Worm (Caenorhabditis elegans) whole organism, L2 larva: ENCODE data around the gene F49C5.7.

ENCODE experiments used
- Y55F3AM.14 ChIP-seq: fragments of 200-800 bp; sonication (Bioruptor generic); optimal IDR thresholded peaks from 2 replicates; lab custom pipeline; 2018; ENCODE audit warnings: mild to moderate bottlenecking, missing genetic modification characterization, missing compliant biosample characterization
- aly-2 ChIP-seq: fragments of 150-350 bp; optimal IDR thresholded peaks from 2 replicates; lab custom pipeline; 2014; ENCODE audit warnings: missing biosample characterization, missing genetic modification characterization
- ama-1 ChIP-seq: fragments of 150-350 bp; optimal IDR thresholded peaks from 2 replicates; lab custom pipeline; 2018; ENCODE audit warnings: inconsistent platforms
- blmp-1 ChIP-seq: sonication (generic microtip); optimal IDR thresholded peaks from 2 replicates; lab custom pipeline; 2017; ENCODE audit warnings: missing genetic modification characterization, mild to moderate bottlenecking, missing compliant biosample characterization, antibody characterized with exemption, moderate library complexity; ENCODE audit not compliant: insufficient read depth
- dmd-4 ChIP-seq: sonication (generic microtip); optimal IDR thresholded peaks from 2 replicates; lab custom pipeline; 2017; ENCODE audit warnings: missing biosample characterization, missing genetic modification characterization
- egl-27 ChIP-seq: sonication (generic microtip); optimal IDR thresholded peaks from 3 replicates; lab custom pipeline; 2017; ENCODE audit warnings: missing biosample characterization, missing genetic modification reagents, missing genetic modification characterization
- elt-1 ChIP-seq: fragments of 150-350 bp; optimal IDR thresholded peaks from 2 replicates; lab custom pipeline; 2014; ENCODE audit warnings: missing biosample characterization, missing genetic modification characterization
- elt-3 ChIP-seq: sonication (generic microtip); optimal IDR thresholded peaks from 2 replicates; lab custom pipeline; 2017; ENCODE audit warnings: missing biosample characterization, missing genetic modification characterization
- fos-1 ChIP-seq: fragments of 150-350 bp; optimal IDR thresholded peaks from 2 replicates; lab custom pipeline; 2014; ENCODE audit warnings: missing biosample characterization, missing genetic modification characterization
- gmeb-1 ChIP-seq: fragments of 150-350 bp; optimal IDR thresholded peaks from 2 replicates; lab custom pipeline; 2014; ENCODE audit warnings: missing biosample characterization, missing genetic modification characterization
- lin-11 ChIP-seq: fragments of 150-350 bp; sonication (generic microtip); optimal IDR thresholded peaks from 2 replicates; lab custom pipeline; 2014; ENCODE audit warnings: missing biosample characterization, missing genetic modification characterization, inconsistent platforms, mixed read lengths
- lin-13 ChIP-seq: fragments of 150-350 bp; optimal IDR thresholded peaks from 2 replicates; lab custom pipeline; 2014; ENCODE audit warnings: missing biosample characterization, missing genetic modification reagents, missing genetic modification characterization
- lin-39 ChIP-seq: fragments of 150-350 bp; optimal IDR thresholded peaks from 2 replicates; lab custom pipeline; 2014; ENCODE audit warnings: missing biosample characterization, missing genetic modification reagents, missing genetic modification characterization
- lsy-2 ChIP-seq, 2 experiments: fragments of 150-350 bp in 1 of 2; sonication (generic microtip) in 1 of 2; optimal IDR thresholded peaks; 2 replicates each; lab custom pipeline; 2014 to 2017; ENCODE audit warnings: missing biosample characterization in 2 of 2, missing genetic modification characterization in 2 of 2
- mbf-1 ChIP-seq: sonication (generic microtip); optimal IDR thresholded peaks from 2 replicates; lab custom pipeline; 2017; ENCODE audit warnings: missing biosample characterization, missing genetic modification characterization
- nhr-12 ChIP-seq: fragments of 150-350 bp; optimal IDR thresholded peaks from 2 replicates; lab custom pipeline; 2014; ENCODE audit warnings: missing biosample characterization, missing genetic modification characterization
- nhr-21 ChIP-seq: fragments of 150-350 bp; optimal IDR thresholded peaks from 2 replicates; lab custom pipeline; 2014; ENCODE audit warnings: missing biosample characterization, missing genetic modification characterization
- nhr-23 ChIP-seq: fragments of 150-350 bp; optimal IDR thresholded peaks from 2 replicates; lab custom pipeline; 2014; ENCODE audit warnings: missing biosample characterization, missing genetic modification reagents, missing genetic modification characterization
- nhr-237 ChIP-seq: fragments of 150-350 bp; optimal IDR thresholded peaks from 2 replicates; lab custom pipeline; 2014; ENCODE audit warnings: missing biosample characterization, missing genetic modification characterization
- nhr-77 ChIP-seq: fragments of 150-350 bp; optimal IDR thresholded peaks from 2 replicates; lab custom pipeline; 2014; ENCODE audit warnings: missing biosample characterization, missing genetic modification characterization
- peb-1 ChIP-seq: fragments of 150-350 bp; optimal IDR thresholded peaks from 2 replicates; lab custom pipeline; 2014; ENCODE audit warnings: missing biosample characterization, missing genetic modification characterization
- sem-4 ChIP-seq: fragments of 150-350 bp; optimal IDR thresholded peaks from 2 replicates; lab custom pipeline; 2014; ENCODE audit warnings: missing biosample characterization, missing genetic modification reagents, missing genetic modification characterization
- sma-3 ChIP-seq: sonication (generic microtip); optimal IDR thresholded peaks from 2 replicates; lab custom pipeline; 2016; ENCODE audit warnings: missing genetic modification reagents, missing genetic modification characterization, missing compliant biosample characterization
- sma-9 ChIP-seq, 2 experiments: fragments of 150-350 bp in 1 of 2; sonication (generic microtip) in 1 of 2; optimal IDR thresholded peaks; 2 replicates each; lab custom pipeline; 2014 to 2016; ENCODE audit warnings: missing genetic modification characterization in 2 of 2, mild to moderate bottlenecking in 1 of 2, missing biosample characterization in 1 of 2, missing compliant biosample characterization in 1 of 2, missing genetic modification reagents in 1 of 2, moderate library complexity in 1 of 2
- unc-55 ChIP-seq: fragments of 150-350 bp; sonication (generic microtip); optimal IDR thresholded peaks from 3 replicates; lab custom pipeline; 2014; ENCODE audit warnings: missing biosample characterization, missing genetic modification reagents, missing genetic modification characterization
- unc-62 ChIP-seq: fragments of 150-350 bp; optimal IDR thresholded peaks from 2 replicates; lab custom pipeline; 2014; ENCODE audit warnings: missing biosample characterization, missing genetic modification reagents, missing genetic modification characterization
- zag-1 ChIP-seq: fragments of 150-350 bp; optimal IDR thresholded peaks from 2 replicates; lab custom pipeline; 2014; ENCODE audit warnings: missing biosample characterization, missing genetic modification characterization
- ztf-4 ChIP-seq: fragments of 150-350 bp; optimal IDR thresholded peaks from 2 replicates; lab custom pipeline; 2014; ENCODE audit warnings: missing biosample characterization, missing genetic modification characterization

F49C5.7 gene

DNA sequence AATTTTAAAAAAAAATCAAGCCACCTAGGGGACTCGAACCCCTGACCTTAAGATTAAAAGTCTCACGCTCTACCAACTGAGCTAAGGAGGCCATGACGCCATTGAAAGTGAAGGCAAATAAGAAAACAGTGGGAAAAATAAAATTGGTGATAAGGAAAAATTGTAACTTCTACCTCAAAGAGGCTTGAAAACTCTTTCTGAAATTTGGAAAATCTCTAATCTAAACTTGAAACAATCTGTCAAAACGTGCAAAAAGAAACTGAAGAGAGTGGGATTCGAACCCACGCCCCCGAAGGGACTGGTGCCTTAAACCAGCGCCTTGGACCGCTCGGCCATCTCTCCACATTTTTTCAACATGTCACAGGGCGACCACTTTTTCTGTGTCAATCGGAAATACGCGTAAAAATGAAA, 24.3 kb upstream of the F49C5.7 start:
- TF ChIP-seq sma-3 (peak; percentile 5), nhr-21 (tag; lab: Kevin White, UChicago) (peak; percentile 7), fos-1 (tag; lab: Kevin White, UChicago) (peak; percentile 39)
- TF ChIP-seq, all 48 proteins: peak for 3; not testable (repeated sequence) for 45

DNA sequence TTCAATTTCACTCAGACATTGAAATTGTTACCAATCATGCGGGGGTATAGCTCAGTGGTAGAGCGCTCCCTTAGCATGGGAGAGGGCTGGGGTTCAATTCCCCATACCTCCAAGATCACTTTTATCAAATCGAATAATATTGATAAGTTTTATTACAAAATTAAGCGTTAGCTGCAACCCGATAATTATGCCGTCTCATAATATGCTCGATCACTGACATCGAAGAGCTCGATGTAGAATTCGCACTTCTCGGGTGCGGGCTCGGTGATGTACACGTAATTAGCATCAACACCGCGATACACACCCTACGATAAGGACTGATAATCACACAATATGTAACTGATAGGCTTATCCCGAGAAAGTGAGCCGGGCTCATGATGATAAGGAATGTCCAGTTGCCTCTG, 23.4 kb upstream of the F49C5.7 start:
- TF ChIP-seq elt-1 (tag; lab: Kevin White, UChicago) (no peak), sma-3 (no peak), peb-1 (tag; lab: Kevin White, UChicago) (no peak), fos-1 (tag; lab: Kevin White, UChicago) (peak; percentile 33), nhr-23 (no peak), blmp-1 (tag; lab: Kevin White, UChicago) (no peak), sem-4 (tag; lab: Kevin White, UChicago) (no peak), lsy-2 (tag; optimal IDR thresholded peaks at IDR 0.05; lab: Kevin White, UChicago) (no peak)
- TF ChIP-seq, all 48 proteins: peak for 1

DNA sequence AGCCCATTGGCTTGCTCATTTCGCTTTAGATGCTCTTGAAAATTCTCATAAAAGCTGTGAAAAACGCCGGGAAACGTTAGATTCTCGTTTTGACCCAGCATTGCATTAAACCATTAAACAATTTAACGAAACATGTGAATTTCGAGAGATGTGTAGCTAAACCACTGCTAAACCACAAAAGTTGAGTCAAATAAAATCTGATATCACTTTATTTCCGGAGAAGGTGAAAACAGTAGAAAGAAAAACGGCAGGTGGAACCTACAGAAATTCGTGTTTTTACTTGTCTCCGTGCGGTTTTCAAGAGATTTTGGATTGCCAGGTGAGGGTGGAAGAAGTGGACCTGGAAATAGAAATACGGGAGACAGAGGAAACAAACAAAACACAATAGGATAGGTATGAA, 21.4 kb upstream of the F49C5.7 start, which contains the start of gene F49C5.9:
Gene F49C5.9, minus strand, starts transcription at position 101 of the 400 bp plus-strand sequence.
- TF ChIP-seq nhr-12 (tag; lab: Kevin White, UChicago), result no peak
- no peak for TF ChIP-seq unc-55 (GFP tag; lab: Kevin White, UChicago)
- no peak for TF ChIP-seq elt-3 (tag; lab: Kevin White, UChicago)
- TF ChIP-seq dmd-4 (tag; lab: Kevin White, UChicago), result no peak
- TF ChIP-seq nhr-77 (tag; lab: Kevin White, UChicago), result no peak
- no peak for TF ChIP-seq elt-1 (tag; lab: Kevin White, UChicago)
- no peak for TF ChIP-seq ztf-4 (tag; lab: Kevin White, UChicago)
- no peak for TF ChIP-seq gmeb-1 (tag; lab: Kevin White, UChicago)
- TF ChIP-seq peb-1 (tag; lab: Kevin White, UChicago), result no peak
- TF ChIP-seq aly-2, result no peak
- TF ChIP-seq zag-1, result no peak
- no peak for TF ChIP-seq egl-27

ce11 chrII:12546413-12546812, 19.5 kb upstream of the F49C5.7 start, which contains the start of the genes F49C5.5 and F49C5.10:
F49C5.5 (minus strand) TSS chrII:12546513.
F49C5.10 (plus strand) TSS chrII:12546756.
- TF ChIP-seq elt-3 (tag; lab: Kevin White, UChicago) (no peak), fos-1 (tag; lab: Kevin White, UChicago) (no peak), mbf-1 (no peak)

DNA sequence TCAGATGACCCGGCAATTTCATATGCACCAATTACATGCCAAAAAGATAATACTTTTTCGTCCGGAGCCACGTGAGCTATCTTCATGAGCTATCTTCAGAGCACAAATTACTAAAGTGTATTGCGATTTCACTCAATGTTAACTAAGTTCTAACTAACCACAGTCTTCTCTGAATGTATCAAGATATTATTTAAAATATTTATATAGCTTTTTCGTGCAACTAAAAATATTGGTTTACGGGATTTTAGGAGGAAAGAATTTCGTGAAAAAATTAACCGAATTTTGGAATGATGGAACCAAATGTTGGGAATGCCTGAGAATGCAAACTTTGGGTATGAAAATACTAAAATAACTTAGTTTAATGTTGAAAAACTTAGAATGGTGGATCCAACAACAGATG, 18.4 kb upstream of the F49C5.7 start, which contains the start of gene F49C5.16:
Gene F49C5.16, plus strand, starts transcription at position 301 of the 400 bp plus-strand sequence.
- TF ChIP-seq fos-1 (tag; lab: Kevin White, UChicago), result no peak
- no peak for TF ChIP-seq nhr-23
- TF ChIP-seq nhr-77 (tag; lab: Kevin White, UChicago), result no peak
- no peak for TF ChIP-seq ama-1 (lab: Kevin White, UChicago)
- TF ChIP-seq blmp-1 (tag; lab: Kevin White, UChicago), result no peak
- no peak for TF ChIP-seq sma-9 (GFP tag; optimal IDR thresholded peaks at IDR 0.05; lab: Kevin White, UChicago)
- TF ChIP-seq sma-9 (tag; optimal IDR thresholded peaks at IDR 0.05; lab: Kevin White, UChicago), result no peak
- no peak for TF ChIP-seq lin-39 (tag; lab: Kevin White, UChicago)
- TF ChIP-seq nhr-12 (tag; lab: Kevin White, UChicago), result no peak

ce11 chrII:12549613-12550012, 16.3 kb upstream of the F49C5.7 start:
- TF ChIP-seq lin-11, result no peak
- TF ChIP-seq dmd-4 (tag; lab: Kevin White, UChicago), result no peak
- no peak for TF ChIP-seq unc-55 (GFP tag; lab: Kevin White, UChicago)
- no peak for TF ChIP-seq mbf-1
- TF ChIP-seq lin-13 (GFP tag; lab: Kevin White, UChicago), result no peak
- TF ChIP-seq sma-3, result no peak
- TF ChIP-seq Y55F3AM.14 (GFP tag; lab: Kevin White, UChicago), result no peak
- TF ChIP-seq nhr-12 (tag; lab: Kevin White, UChicago), result no peak
- no peak for TF ChIP-seq unc-62 (GFP tag; lab: Kevin White, UChicago)
- no peak for TF ChIP-seq nhr-237 (tag; lab: Kevin White, UChicago)
- TF ChIP-seq, all 48 proteins: peak for 0
